Worm (Caenorhabditis elegans): Measurements from ENCODE around the gene nlp-36.

DNA sequence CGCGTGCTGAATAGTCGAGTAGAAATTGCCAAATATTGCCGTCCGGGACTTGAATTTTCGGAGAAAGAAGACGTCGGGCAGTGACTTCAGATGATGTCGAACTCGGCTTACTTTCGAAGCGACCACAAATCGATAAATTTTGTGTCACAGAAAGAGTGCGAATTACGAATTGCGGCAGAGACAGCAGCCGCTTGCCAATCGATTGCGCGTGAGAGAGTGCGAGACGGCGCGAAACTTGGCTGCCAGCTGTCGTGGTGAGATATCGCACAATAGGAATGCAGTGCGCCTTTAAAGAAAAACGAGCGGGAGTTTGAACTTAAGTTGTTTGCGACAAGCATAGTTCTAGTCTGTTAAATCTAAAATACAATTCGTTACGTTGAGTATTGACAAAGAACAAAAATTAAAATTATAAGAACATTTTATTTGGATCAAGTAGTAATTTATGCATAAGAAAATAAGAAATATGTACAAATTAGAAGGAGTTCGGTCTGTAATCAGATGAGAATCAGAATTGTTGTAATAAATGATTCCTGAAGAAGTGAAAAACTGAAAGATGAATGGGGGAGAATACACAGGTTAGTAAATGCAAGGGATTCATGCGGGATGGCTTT, 45.0 kb upstream of the nlp-36 start, which contains the start of gene pir-2:
- TF ChIP-seq him-1 (tag; optimal IDR thresholded peaks at IDR 0.05), result no peak
- TF ChIP-seq dao-5 (tag; optimal IDR thresholded peaks at IDR 0.05), result no peak

Measured in whole organism, L4/young adult.